Worm (Caenorhabditis elegans) whole organism, young adult: ENCODE measurements around the gene fbxa-51.

Experiments
- D2030.7 ChIP-seq: fragments of 200-800 bp; sonication (Bioruptor generic); IDR thresholded peaks from 2 replicates; pipeline ENCODE4 v1.3.6; 2022; ENCODE audit warnings: missing genetic modification reagents, missing genetic modification characterization, missing compliant biosample characterization
- F10E7.11 ChIP-seq: sonication (generic microtip); optimal IDR thresholded peaks from 2 replicates; lab custom pipeline; 2017; ENCODE audit warnings: mild to moderate bottlenecking, missing genetic modification characterization, moderate library complexity, missing compliant biosample characterization
- F22D6.2 ChIP-seq: sonication (generic microtip); optimal IDR thresholded peaks from 2 replicates; lab custom pipeline; 2016; ENCODE audit warnings: mild to moderate bottlenecking, missing genetic modification characterization, missing compliant biosample characterization
- F52B5.7 ChIP-seq: sonication (generic microtip); optimal IDR thresholded peaks from 2 replicates; lab custom pipeline; 2016; ENCODE audit warnings: mild to moderate bottlenecking, missing genetic modification characterization, missing compliant biosample characterization
- F55B11.4 ChIP-seq: sonication (generic microtip); optimal IDR thresholded peaks from 2 replicates; lab custom pipeline; 2016; ENCODE audit warnings: missing compliant biosample characterization, missing genetic modification characterization, borderline replicate concordance; ENCODE audit not compliant: insufficient read depth
- K12H6.12 ChIP-seq: fragments of 200-800 bp; sonication (Bioruptor generic); optimal IDR thresholded peaks from 2 replicates; lab custom pipeline; 2018; ENCODE audit warnings: mild to moderate bottlenecking, missing genetic modification characterization, missing compliant biosample characterization
- T26A5.8 ChIP-seq: sonication (generic microtip); optimal IDR thresholded peaks from 2 replicates; lab custom pipeline; 2016; ENCODE audit warnings: missing genetic modification characterization, missing compliant biosample characterization
- Y67H2A.10 ChIP-seq: fragments of 200-800 bp; sonication (Bioruptor generic); conservative IDR thresholded peaks from 2 replicates; pipeline ENCODE4 v1.3.6; 2022; ENCODE audit warnings: missing genetic modification reagents, missing genetic modification characterization, missing compliant biosample characterization
- atf-7 ChIP-seq: sonication (generic microtip); optimal IDR thresholded peaks from 2 replicates; lab custom pipeline; 2017; ENCODE audit warnings: mild to moderate bottlenecking, missing genetic modification characterization, missing compliant biosample characterization
- cebp-1 ChIP-seq, 2 experiments: fragments of 200-800 bp in 1 of 2; sonication (Bioruptor generic) in 1 of 2; sonication (generic microtip) in 1 of 2; IDR thresholded peaks in 1 of 2; optimal IDR thresholded peaks in 1 of 2; 2 replicates each; pipeline versions ENCODE4 v1.3.6 to Lab custom; 2017 to 2022; ENCODE audit warnings: missing compliant biosample characterization in 2 of 2, missing genetic modification characterization in 2 of 2, mild to moderate bottlenecking in 1 of 2, missing genetic modification reagents in 1 of 2, moderate library complexity in 1 of 2
- ceh-100 ChIP-seq: fragments of 200-800 bp; sonication (Bioruptor generic); IDR thresholded peaks from 2 replicates; pipeline ENCODE4 v1.3.6; 2022; ENCODE audit warnings: missing genetic modification reagents, missing genetic modification characterization, missing compliant biosample characterization
- ceh-79 ChIP-seq: sonication (generic microtip); optimal IDR thresholded peaks from 2 replicates; lab custom pipeline; 2017; ENCODE audit warnings: mild to moderate bottlenecking, missing genetic modification characterization, missing compliant biosample characterization
- die-1 ChIP-seq: sonication (generic microtip); optimal IDR thresholded peaks from 2 replicates; lab custom pipeline; 2016; ENCODE audit warnings: missing genotype, mild to moderate bottlenecking, missing genetic modification characterization, missing compliant biosample characterization
- egl-44 ChIP-seq: fragments of 200-800 bp; sonication (Bioruptor generic); IDR thresholded peaks from 2 replicates; pipeline ENCODE4 v1.3.6; 2022; ENCODE audit warnings: missing genetic modification reagents, missing genetic modification characterization, missing compliant biosample characterization
- ekl-4 ChIP-seq: fragments of 200-800 bp; sonication (Bioruptor generic); IDR thresholded peaks from 2 replicates; pipeline ENCODE4 v1.3.6; 2022; ENCODE audit warnings: missing genetic modification reagents, missing genetic modification characterization, missing compliant biosample characterization
- ets-4 ChIP-seq: fragments of 200-800 bp; sonication (Bioruptor generic); optimal IDR thresholded peaks from 2 replicates; lab custom pipeline; 2018; ENCODE audit warnings: mild to moderate bottlenecking, missing genetic modification characterization, missing compliant biosample characterization
- him-1 ChIP-seq: sonication (generic microtip); optimal IDR thresholded peaks from 2 replicates; lab custom pipeline; 2016; ENCODE audit warnings: missing genotype, missing genetic modification reagents, missing genetic modification characterization, missing compliant biosample characterization
- hlh-12 ChIP-seq: sonication (generic microtip); optimal IDR thresholded peaks from 2 replicates; lab custom pipeline; 2016; ENCODE audit warnings: missing genetic modification characterization, missing compliant biosample characterization
- hrde-1 ChIP-seq: sonication (generic microtip); optimal IDR thresholded peaks from 2 replicates; lab custom pipeline; 2016; ENCODE audit warnings: missing genetic modification characterization, mild to moderate bottlenecking, missing compliant biosample characterization, moderate library complexity, missing genotype, missing genetic modification reagents, borderline replicate concordance
- let-607 ChIP-seq, 2 experiments: fragments of 200-800 bp in 1 of 2; sonication (Bioruptor generic) in 1 of 2; sonication (generic microtip) in 1 of 2; optimal IDR thresholded peaks; 2 replicates each; lab custom pipeline; 2016 to 2018; ENCODE audit warnings: mild to moderate bottlenecking in 2 of 2, missing compliant biosample characterization in 2 of 2, missing genetic modification characterization in 2 of 2, moderate library complexity in 2 of 2, missing genotype in 1 of 2
- lsy-27 ChIP-seq: sonication (generic microtip); optimal IDR thresholded peaks from 2 replicates; lab custom pipeline; 2017; ENCODE audit warnings: missing genetic modification characterization, mild to moderate bottlenecking, missing compliant biosample characterization, antibody characterized with exemption, missing genotype, borderline replicate concordance; ENCODE audit not compliant: insufficient read depth
- madf-10 ChIP-seq: sonication (generic microtip); optimal IDR thresholded peaks from 2 replicates; lab custom pipeline; 2016; ENCODE audit warnings: mild to moderate bottlenecking, missing genetic modification characterization, missing compliant biosample characterization
- madf-3 ChIP-seq: fragments of 200-800 bp; sonication (Bioruptor generic); IDR thresholded peaks from 2 replicates; pipeline ENCODE4 v1.3.6; 2022; ENCODE audit warnings: missing genetic modification reagents, missing genetic modification characterization, missing compliant biosample characterization
- mes-4 ChIP-seq: sonication (generic microtip); optimal IDR thresholded peaks from 2 replicates; lab custom pipeline; 2016; ENCODE audit warnings: missing genotype, missing genetic modification characterization, missing compliant biosample characterization
- mxl-1 ChIP-seq: sonication (generic microtip); optimal IDR thresholded peaks from 2 replicates; lab custom pipeline; 2016; ENCODE audit warnings: missing genetic modification characterization, missing compliant biosample characterization
- nfya-1 ChIP-seq: sonication (generic microtip); optimal IDR thresholded peaks from 2 replicates; lab custom pipeline; 2017; ENCODE audit warnings: antibody characterized with exemption, missing compliant biosample characterization, missing genetic modification characterization, borderline replicate concordance; ENCODE audit not compliant: insufficient read depth
- nhr-179 ChIP-seq: sonication (generic microtip); optimal IDR thresholded peaks from 2 replicates; lab custom pipeline; 2016; ENCODE audit warnings: mild to moderate bottlenecking, missing genetic modification characterization, missing compliant biosample characterization
- nhr-80 ChIP-seq: sonication (generic microtip); optimal IDR thresholded peaks from 2 replicates; lab custom pipeline; 2016; ENCODE audit warnings: missing genetic modification characterization, missing compliant biosample characterization
- rec-8 ChIP-seq, 2 experiments: sonication (generic microtip); optimal IDR thresholded peaks; 2 replicates each; lab custom pipeline; 2016; ENCODE audit warnings: mild to moderate bottlenecking in 2 of 2, missing genetic modification characterization in 2 of 2, missing genetic modification reagents in 2 of 2, missing genotype in 2 of 2, missing biosample characterization in 1 of 2, missing compliant biosample characterization in 1 of 2, moderate library complexity in 1 of 2
- rpc-1 ChIP-seq, 2 experiments: fragments of 150-350 bp in 1 of 2; sonication (generic microtip) in 1 of 2; optimal IDR thresholded peaks; 2 replicates each; lab custom pipeline; 2014 to 2018; ENCODE audit warnings: missing biosample characterization in 1 of 2, missing genetic modification characterization in 1 of 2, missing genetic modification reagents in 1 of 2, missing genotype in 1 of 2
- snpc-1.3 ChIP-seq: sonication (generic microtip); optimal IDR thresholded peaks from 2 replicates; lab custom pipeline; 2017; ENCODE audit warnings: missing genetic modification characterization, mild to moderate bottlenecking, missing compliant biosample characterization, antibody characterized with exemption, moderate library complexity, missing genotype, missing genetic modification reagents; ENCODE audit not compliant: insufficient read depth
- unc-62 ChIP-seq: fragments of 150-350 bp; optimal IDR thresholded peaks from 2 replicates; lab custom pipeline; 2014; ENCODE audit warnings: missing biosample characterization, missing genetic modification reagents, missing genetic modification characterization
- xnd-1 ChIP-seq: sonication (generic microtip); optimal IDR thresholded peaks from 2 replicates; lab custom pipeline; 2016; ENCODE audit warnings: missing genotype, missing genetic modification reagents, missing genetic modification characterization, missing compliant biosample characterization
- ztf-28 ChIP-seq: fragments of 200-800 bp; sonication (Bioruptor generic); IDR thresholded peaks from 2 replicates; pipeline ENCODE4 v1.3.6; 2022; ENCODE audit warnings: missing genetic modification reagents, missing genetic modification characterization, missing compliant biosample characterization

fbxa-51 gene

ce11 chrIII:926216-926615, 35.9 kb upstream of the fbxa-51 start, which contains the start of gene pef-1:
pef-1 (minus strand) TSS chrIII:926316.
- TF ChIP-seq Y67H2A.10 (GFP tag; lab: Robert Waterston, UW), result no peak
- no peak for TF ChIP-seq madf-3
- no peak for TF ChIP-seq madf-10 (tag; lab: Kevin White, UChicago)
- no peak for TF ChIP-seq ets-4
- TF ChIP-seq rpc-1 (optimal IDR thresholded peaks at IDR 0.05; lab: Kevin White, UChicago), result no peak
- TF ChIP-seq rpc-1 (tag; optimal IDR thresholded peaks at IDR 0.05; lab: Kevin White, UChicago), result no peak
- no peak for TF ChIP-seq ekl-4 (GFP tag; lab: Robert Waterston, UW)
- TF ChIP-seq hrde-1 (tag; lab: Kevin White, UChicago), result no peak

- TF ChIP-seq rec-8 (tag; optimal IDR thresholded peaks at IDR 0.05; lab: Kevin White, UChicago) (peak in 1 of 2 experiments; percentile 62), F52B5.7 (peak; percentile 60), mes-4 (tag; lab: Kevin White, UChicago) (peak; percentile 46), xnd-1 (tag; lab: Kevin White, UChicago) (peak; percentile 18), hrde-1 (tag; lab: Kevin White, UChicago) (peak; percentile 33), mxl-1 (tag; lab: Kevin White, UChicago) (peak; percentile 51), nhr-179 (tag; lab: Kevin White, UChicago) (peak; percentile 89), die-1 (peak; percentile 66), ceh-79 (tag; lab: Kevin White, UChicago) (peak; percentile 73), F55B11.4 (tag; lab: Kevin White, UChicago) (peak; percentile 22), hlh-12 (tag; lab: Kevin White, UChicago) (peak; percentile 75)
Observed at ce11 chrIII:931405-931804, 30.7 kb upstream of the fbxa-51 start.

- TF ChIP-seq unc-62 (peak; percentile 68), nhr-80 (tag; lab: Kevin White, UChicago) (peak; percentile 71), cebp-1 (GFP tag; IDR thresholded peaks at IDR 0.05; lab: Robert Waterston, UW) (peak; percentile 69; the same call in 1 of the 2 replicates), cebp-1 (tag; optimal IDR thresholded peaks at IDR 0.05; lab: Kevin White, UChicago) (peak; percentile 60), atf-7 (tag; lab: Kevin White, UChicago) (no peak), let-607 (tag; optimal IDR thresholded peaks at IDR 0.05; lab: Kevin White, UChicago) (peak in 1 of 2 experiments; percentile 2)
- TF ChIP-seq, all 124 proteins: peak for 4
Observed at ce11 chrIII:936037-936507, 26.0 kb upstream of the fbxa-51 start, which contains the start of gene fbxa-55. fbxa-55 (minus strand) TSS chrIII:936087.

ce11 chrIII:937961-938360, 24.1 kb upstream of the fbxa-51 start, which contains the start of gene fbxa-56:
fbxa-56 (minus strand) TSS chrIII:938061.
- TF ChIP-seq egl-44 (GFP tag; lab: Robert Waterston, UW) (no peak), Y67H2A.10 (GFP tag; lab: Robert Waterston, UW) (no peak), D2030.7 (no peak), ets-4 (no peak), lsy-27 (tag; lab: Kevin White, UChicago) (no peak), him-1 (no peak), T26A5.8 (tag; lab: Kevin White, UChicago) (no peak), ceh-100 (GFP tag; lab: Robert Waterston, UW) (no peak), atf-7 (tag; lab: Kevin White, UChicago) (no peak), F22D6.2 (tag; lab: Kevin White, UChicago) (no peak), ztf-28 (no peak), F10E7.11 (no peak), nfya-1 (tag; lab: Kevin White, UChicago) (no peak), nhr-80 (tag; lab: Kevin White, UChicago) (no peak), snpc-1.3 (tag; lab: Kevin White, UChicago) (no peak), K12H6.12 (tag; lab: Kevin White, UChicago) (no peak)
